Worm (Caenorhabditis elegans) whole organism, L3 larva: ENCODE results near the gene daam-1.

Experiments
- ceh-9 ChIP-seq: sonication (generic microtip); optimal IDR thresholded peaks from 2 replicates; lab custom pipeline; 2018; ENCODE audit warnings: missing biosample characterization, missing genetic modification characterization
- egl-27 ChIP-seq: sonication (generic microtip); optimal IDR thresholded peaks from 4 replicates; lab custom pipeline; 2017; ENCODE audit warnings: missing biosample characterization, missing genetic modification reagents, missing genetic modification characterization
- jun-1 ChIP-seq: fragments of 150-350 bp; optimal IDR thresholded peaks from 2 replicates; lab custom pipeline; 2014; ENCODE audit warnings: missing biosample characterization, missing genetic modification reagents, missing genetic modification characterization
- nhr-11 ChIP-seq: fragments of 150-350 bp; optimal IDR thresholded peaks from 2 replicates; lab custom pipeline; 2014; ENCODE audit warnings: missing biosample characterization, missing genetic modification characterization
- nhr-23 ChIP-seq: fragments of 150-350 bp; optimal IDR thresholded peaks from 2 replicates; lab custom pipeline; 2014; ENCODE audit warnings: missing biosample characterization, missing genetic modification reagents, missing genetic modification characterization
- nhr-237 ChIP-seq: fragments of 150-350 bp; optimal IDR thresholded peaks from 2 replicates; lab custom pipeline; 2014; ENCODE audit warnings: missing biosample characterization, missing genetic modification characterization
- nhr-28 ChIP-seq: fragments of 150-350 bp; optimal IDR thresholded peaks from 2 replicates; lab custom pipeline; 2014; ENCODE audit warnings: missing biosample characterization, missing genetic modification characterization

DNA sequence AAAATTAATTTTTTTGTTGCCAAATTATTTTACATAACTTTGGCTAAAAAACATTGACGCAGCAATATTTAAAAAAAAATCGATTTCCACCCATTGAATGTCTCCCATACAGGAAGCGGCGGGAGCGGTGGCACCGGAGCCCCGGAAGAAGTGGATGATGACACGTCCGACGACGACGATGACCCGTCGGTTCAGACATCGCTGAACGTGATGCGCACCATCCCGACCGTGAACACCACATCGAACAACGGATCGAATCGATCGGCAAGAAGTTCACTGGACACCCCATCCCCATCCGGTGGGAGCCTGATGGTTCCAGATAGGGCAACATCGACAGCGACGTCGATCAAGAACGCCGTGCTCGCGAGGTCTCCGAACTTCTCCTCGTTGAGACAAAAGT, 55.4 kb downstream of the daam-1 start:
- TF ChIP-seq egl-27 (tag; lab: Kevin White, UChicago), result no peak
- no peak for TF ChIP-seq nhr-237
- TF ChIP-seq nhr-23 (tag; lab: Kevin White, UChicago), result no peak
- TF ChIP-seq ceh-9 (tag; lab: Kevin White, UChicago), result no peak
- no peak for TF ChIP-seq jun-1 (tag; lab: Kevin White, UChicago)
- TF ChIP-seq nhr-28 (tag; lab: Kevin White, UChicago), result no peak
- no peak for TF ChIP-seq nhr-11 (tag; lab: Kevin White, UChicago)
